Fruit fly (Drosophila melanogaster): ENCODE results near the gene CG33099.

DNA sequence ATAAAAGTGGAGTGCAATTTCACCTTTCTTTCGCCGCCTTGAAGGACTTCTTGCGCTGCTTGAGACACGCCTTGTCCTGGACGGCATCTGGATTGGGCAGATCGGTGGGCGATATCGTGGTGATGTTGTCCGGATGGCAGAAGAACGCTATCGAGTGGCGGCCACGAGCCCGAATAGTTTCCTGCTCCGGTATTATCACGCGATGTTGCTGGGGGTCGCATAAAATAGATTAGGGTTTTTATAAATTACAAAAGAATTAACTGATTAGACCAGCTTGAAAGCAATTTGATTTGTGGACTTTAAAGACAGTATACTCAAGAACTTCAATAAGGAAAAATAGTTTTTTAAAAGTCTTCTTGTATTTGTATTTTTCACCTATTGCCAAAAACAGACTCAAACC is 9.9 kb downstream of the CG33099 start:
- no peak for TF ChIP-seq sage (GFP tag; optimal IDR thresholded peaks at IDR 0.05)
- TF ChIP-seq CG32264 (GFP tag; optimal IDR thresholded peaks at IDR 0.05) = no peak
- no peak for TF ChIP-seq Abd-B (GFP tag; optimal IDR thresholded peaks at IDR 0.05)
- TF ChIP-seq Rel (GFP tag; optimal IDR thresholded peaks at IDR 0.05) = no peak
- no peak for TF ChIP-seq Rel (tag; optimal IDR thresholded peaks at IDR 0.05)
- TF ChIP-seq usp (GFP tag; optimal IDR thresholded peaks at IDR 0.05) = no peak
- TF ChIP-seq lola (GFP tag; optimal IDR thresholded peaks at IDR 0.05) = no peak

Data from whole organism, wandering third instar larva.